Worm (Caenorhabditis elegans) whole organism, L1 larva: ENCODE results near the gene iff-2.

Source experiments
- C04F5.9 ChIP-seq: sonication (generic microtip); optimal IDR thresholded peaks from 2 replicates; lab custom pipeline; 2016; ENCODE audit warnings: missing genetic modification characterization, missing compliant biosample characterization
- C16A3.4 ChIP-seq: fragments of 150-350 bp; optimal IDR thresholded peaks from 2 replicates; lab custom pipeline; 2014; ENCODE audit warnings: missing biosample characterization, missing genetic modification characterization
- aha-1 ChIP-seq: fragments of 150-350 bp; optimal IDR thresholded peaks from 2 replicates; lab custom pipeline; 2014; ENCODE audit warnings: missing biosample characterization, missing genetic modification characterization
- alr-1 ChIP-seq: fragments of 200-800 bp; sonication (Bioruptor generic); optimal IDR thresholded peaks from 2 replicates; lab custom pipeline; 2018; ENCODE audit warnings: borderline replicate concordance, mild to moderate bottlenecking, missing genetic modification characterization, missing compliant biosample characterization
- blmp-1 ChIP-seq: fragments of 150-350 bp; optimal IDR thresholded peaks from 2 replicates; lab custom pipeline; 2014; ENCODE audit warnings: missing biosample characterization, missing genetic modification characterization
- ceh-8 ChIP-seq: fragments of 200-800 bp; sonication (Bioruptor generic); optimal IDR thresholded peaks from 2 replicates; lab custom pipeline; 2018; ENCODE audit warnings: mild to moderate bottlenecking, missing genetic modification characterization, moderate library complexity, missing compliant biosample characterization
- ceh-88 ChIP-seq: fragments of 200-800 bp; sonication (Bioruptor generic); IDR thresholded peaks from 2 replicates; pipeline ENCODE4 v1.3.6; 2022; ENCODE audit warnings: missing genetic modification characterization, missing compliant biosample characterization
- ces-1 ChIP-seq: fragments of 150-350 bp; optimal IDR thresholded peaks from 2 replicates; lab custom pipeline; 2014; ENCODE audit warnings: missing biosample characterization, missing genetic modification reagents, missing genetic modification characterization
- dsc-1 ChIP-seq: sonication (generic microtip); optimal IDR thresholded peaks from 2 replicates; lab custom pipeline; 2016; ENCODE audit warnings: mild to moderate bottlenecking, missing genetic modification characterization, missing compliant biosample characterization
- efl-1 ChIP-seq, 4 experiments: fragments of 150-350 bp; optimal IDR thresholded peaks in 3 of 4; peaks in 1 of 4; 1 replicate in 1 of 4; 2 replicates in 3 of 4; lab custom pipeline; 2014; ENCODE audit warnings: missing biosample characterization in 2 of 4, missing genetic modification characterization in 2 of 4, missing genetic modification reagents in 2 of 4
- ets-5 ChIP-seq: fragments of 200-800 bp; sonication (Bioruptor generic); IDR thresholded peaks from 2 replicates; pipeline ENCODE4 v1.3.6; 2022; ENCODE audit warnings: missing genetic modification characterization, missing compliant biosample characterization
- fkh-10 ChIP-seq: sonication (generic microtip); optimal IDR thresholded peaks from 2 replicates; lab custom pipeline; 2017; ENCODE audit warnings: missing biosample characterization, missing genetic modification reagents, missing genetic modification characterization
- hlh-17 ChIP-seq: fragments of 200-800 bp; sonication (Bioruptor generic); optimal IDR thresholded peaks from 2 replicates; lab custom pipeline; 2018; ENCODE audit warnings: missing genetic modification characterization, mild to moderate bottlenecking, missing compliant biosample characterization, moderate library complexity, borderline replicate concordance
- irx-1 ChIP-seq: sonication (generic microtip); optimal IDR thresholded peaks from 2 replicates; lab custom pipeline; 2016; ENCODE audit warnings: missing genetic modification characterization, missing compliant biosample characterization
- lin-13 ChIP-seq: fragments of 150-350 bp; optimal IDR thresholded peaks from 2 replicates; lab custom pipeline; 2014; ENCODE audit warnings: missing biosample characterization, missing genetic modification reagents, missing genetic modification characterization
- lin-14 ChIP-seq: fragments of 200-800 bp; sonication (Bioruptor generic); optimal IDR thresholded peaks from 2 replicates; lab custom pipeline; 2018; ENCODE audit warnings: mild to moderate bottlenecking, missing genetic modification characterization, moderate library complexity, missing compliant biosample characterization
- lin-35 ChIP-seq, 2 experiments: fragments of 150-350 bp; optimal IDR thresholded peaks; 2 replicates each; lab custom pipeline; 2014; ENCODE audit warnings: missing biosample characterization in 2 of 2, missing genetic modification characterization in 2 of 2, missing genetic modification reagents in 2 of 2
- lsy-2 ChIP-seq, 2 experiments: fragments of 150-350 bp; optimal IDR thresholded peaks; 2 replicates each; lab custom pipeline; 2014; ENCODE audit warnings: missing biosample characterization in 2 of 2, missing genetic modification characterization in 2 of 2
- mef-2 ChIP-seq: fragments of 150-350 bp; optimal IDR thresholded peaks from 2 replicates; lab custom pipeline; 2014; ENCODE audit warnings: missing biosample characterization, missing genetic modification characterization
- nhr-11 ChIP-seq: fragments of 150-350 bp; optimal IDR thresholded peaks from 2 replicates; lab custom pipeline; 2014; ENCODE audit warnings: missing biosample characterization, missing genetic modification characterization
- nhr-12 ChIP-seq: sonication (generic microtip); optimal IDR thresholded peaks from 2 replicates; lab custom pipeline; 2017; ENCODE audit warnings: missing biosample characterization, missing genetic modification characterization
- nhr-71 ChIP-seq: sonication (generic microtip); optimal IDR thresholded peaks from 2 replicates; lab custom pipeline; 2016; ENCODE audit warnings: mild to moderate bottlenecking, missing genetic modification characterization, moderate library complexity, missing compliant biosample characterization
- nhr-76 ChIP-seq: sonication (generic microtip); optimal IDR thresholded peaks from 2 replicates; lab custom pipeline; 2017; ENCODE audit warnings: missing biosample characterization, missing genetic modification characterization
- nhr-85 ChIP-seq: sonication (generic microtip); peaks from one replicate; lab custom pipeline; 2016; ENCODE audit warnings: missing genetic modification characterization, inconsistent platforms, missing compliant biosample characterization
- pqm-1 ChIP-seq: sonication (generic microtip); optimal IDR thresholded peaks from 3 replicates; lab custom pipeline; 2017; ENCODE audit warnings: missing biosample characterization, missing genetic modification characterization
- rnt-1 ChIP-seq: sonication (generic microtip); optimal IDR thresholded peaks from 2 replicates; lab custom pipeline; 2016; ENCODE audit warnings: mild to moderate bottlenecking, missing genetic modification characterization, moderate library complexity, missing compliant biosample characterization
- sup-37 ChIP-seq: fragments of 200-800 bp; sonication (Bioruptor generic); optimal IDR thresholded peaks from 2 replicates; lab custom pipeline; 2018; ENCODE audit warnings: mild to moderate bottlenecking, missing genetic modification characterization, missing compliant biosample characterization
- swsn-7 ChIP-seq: sonication (generic microtip); optimal IDR thresholded peaks from 2 replicates; lab custom pipeline; 2016; ENCODE audit warnings: missing genetic modification characterization, missing compliant biosample characterization
- tbx-2 ChIP-seq: sonication (generic microtip); optimal IDR thresholded peaks from 2 replicates; lab custom pipeline; 2016; ENCODE audit warnings: missing genetic modification characterization, missing compliant biosample characterization
- tlp-1 ChIP-seq: fragments of 150-350 bp; optimal IDR thresholded peaks from 2 replicates; lab custom pipeline; 2014; ENCODE audit warnings: missing biosample characterization, missing genetic modification characterization
- unc-62 ChIP-seq: fragments of 150-350 bp; optimal IDR thresholded peaks from 2 replicates; lab custom pipeline; 2014; ENCODE audit warnings: missing biosample characterization, missing genetic modification reagents, missing genetic modification characterization
- unc-86 ChIP-seq: sonication (generic microtip); optimal IDR thresholded peaks from 2 replicates; lab custom pipeline; 2016; ENCODE audit warnings: missing genetic modification characterization, missing compliant biosample characterization
- vab-15 ChIP-seq: sonication (generic microtip); optimal IDR thresholded peaks from 2 replicates; lab custom pipeline; 2017; ENCODE audit warnings: missing genotype, mild to moderate bottlenecking, missing genetic modification characterization, missing compliant biosample characterization
- zag-1 ChIP-seq: fragments of 150-350 bp; optimal IDR thresholded peaks from 2 replicates; lab custom pipeline; 2014; ENCODE audit warnings: missing biosample characterization, missing genetic modification characterization
- ztf-11 ChIP-seq, 2 experiments: sonication (generic microtip); optimal IDR thresholded peaks; 2 replicates each; lab custom pipeline; 2016 to 2017; ENCODE audit warnings: missing genetic modification characterization in 2 of 2, missing biosample characterization in 1 of 2, missing compliant biosample characterization in 1 of 2

Gene iff-2

ce11 chrII:8589227-8589626 is 28.1 kb upstream of the iff-2 start:
- peak; percentile 57 for TF ChIP-seq nhr-71 (tag; lab: Kevin White, UChicago)
- no peak for TF ChIP-seq C16A3.4
- peak in 1 of 2 experiments; percentile 10 for TF ChIP-seq lin-35 (GFP tag; optimal IDR thresholded peaks at IDR 0.05; lab: Kevin White, UChicago)
- TF ChIP-seq zag-1 (tag; lab: Kevin White, UChicago): peak; percentile 52
- TF ChIP-seq unc-86 (tag; lab: Kevin White, UChicago): peak; percentile 51
- TF ChIP-seq unc-62 (GFP tag; lab: Kevin White, UChicago): no peak
- peak; percentile 77 for TF ChIP-seq ceh-8
- peak; percentile 51 for TF ChIP-seq ces-1 (GFP tag; lab: Kevin White, UChicago)
- peak; percentile 72 for TF ChIP-seq dsc-1 (tag; lab: Kevin White, UChicago)
- peak in 1 of 2 experiments; percentile 16 for TF ChIP-seq lsy-2 (tag; optimal IDR thresholded peaks at IDR 0.05; lab: Kevin White, UChicago)
- TF ChIP-seq lin-14 (GFP tag; lab: Kevin White, UChicago): peak; percentile 88
- no peak for TF ChIP-seq rnt-1 (tag; lab: Kevin White, UChicago)

DNA sequence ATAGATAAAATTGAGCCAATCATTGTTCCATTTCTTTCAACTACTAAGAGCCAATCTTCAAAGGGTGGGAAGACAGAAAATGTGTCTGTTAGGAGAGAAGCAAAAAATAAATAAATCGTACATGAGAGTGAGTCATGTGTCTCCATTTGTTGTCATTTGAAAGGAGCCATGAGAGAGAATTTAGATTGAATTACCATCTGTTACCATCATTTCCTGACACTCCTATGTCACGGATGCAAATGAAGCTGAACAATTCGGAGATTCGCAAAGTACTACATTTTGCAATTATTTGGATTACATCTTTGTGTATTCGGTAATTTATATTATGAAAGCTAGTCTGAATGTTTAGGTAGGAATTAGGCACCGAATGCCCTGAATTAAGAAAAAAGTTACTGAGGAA is 27.3 kb upstream of the iff-2 start:
- TF ChIP-seq C04F5.9 (tag; lab: Kevin White, UChicago) (no peak), alr-1 (no peak), ztf-11 (tag; optimal IDR thresholded peaks at IDR 0.05; lab: Kevin White, UChicago) (peak in 1 of 2 experiments; percentile 42), lin-14 (GFP tag; lab: Kevin White, UChicago) (peak; percentile 28), zag-1 (tag; lab: Kevin White, UChicago) (peak; percentile 35)
- TF ChIP-seq, all 84 proteins: peak for 3

DNA sequence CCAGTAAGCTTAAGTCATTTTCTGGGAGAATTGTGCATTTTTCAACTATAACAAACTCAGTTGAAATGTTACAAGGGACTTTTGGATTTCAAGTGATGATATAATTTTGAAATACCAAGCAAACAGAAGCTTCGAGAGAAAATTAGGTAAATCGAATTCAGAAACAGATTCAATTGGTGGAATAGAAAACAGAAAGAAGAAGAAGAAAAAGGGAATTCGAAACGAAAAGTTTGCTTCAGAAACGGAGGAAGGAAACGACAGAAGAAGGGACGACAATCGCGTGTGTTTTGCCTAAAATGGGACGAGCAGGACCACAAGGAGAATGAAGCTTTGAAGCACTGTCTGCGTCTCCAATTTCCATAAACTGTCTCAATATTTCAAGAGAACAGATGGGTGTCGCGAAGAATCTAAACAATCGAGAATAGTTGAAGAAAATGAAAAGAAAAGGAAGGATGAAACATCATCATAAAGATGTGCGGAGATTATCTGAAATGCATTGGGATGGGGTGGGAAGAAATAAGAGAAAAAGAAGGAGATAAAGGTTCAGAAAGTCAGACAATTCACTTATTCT is 26.6 kb upstream of the iff-2 start:
- TF ChIP-seq blmp-1 (tag; lab: Kevin White, UChicago) (peak; percentile 14), nhr-71 (tag; lab: Kevin White, UChicago) (peak; percentile 39), tbx-2 (tag; lab: Kevin White, UChicago) (peak; percentile 39), lin-13 (GFP tag; lab: Kevin White, UChicago) (no peak), vab-15 (tag; lab: Kevin White, UChicago) (no peak), lin-14 (GFP tag; lab: Kevin White, UChicago) (peak; percentile 73), zag-1 (tag; lab: Kevin White, UChicago) (no peak), fkh-10 (GFP tag; lab: Kevin White, UChicago) (peak; percentile 14)

- no peak for TF ChIP-seq tlp-1 (tag; lab: Kevin White, UChicago)
- TF ChIP-seq sup-37 (GFP tag; lab: Kevin White, UChicago): no peak
- no peak for TF ChIP-seq mef-2 (tag; lab: Kevin White, UChicago)
- no peak for TF ChIP-seq nhr-11 (tag; lab: Kevin White, UChicago)
- TF ChIP-seq nhr-76: no peak
- no peak for TF ChIP-seq swsn-7 (tag; lab: Kevin White, UChicago)
- no peak for TF ChIP-seq nhr-85 (tag; lab: Kevin White, UChicago)
- no peak for TF ChIP-seq aha-1 (tag; lab: Kevin White, UChicago)
- TF ChIP-seq ceh-88 (GFP tag; lab: Robert Waterston, UW): no peak
- no peak for TF ChIP-seq nhr-12 (tag; lab: Kevin White, UChicago)
- no peak for TF ChIP-seq nhr-71 (tag; lab: Kevin White, UChicago)
- no peak for TF ChIP-seq unc-86 (tag; lab: Kevin White, UChicago)
- TF ChIP-seq efl-1 (optimal IDR thresholded peaks at IDR 0.05; lab: Kevin White, UChicago): no peak
- TF ChIP-seq efl-1 (GFP tag; optimal IDR thresholded peaks at IDR 0.05 in 1 of 2; lab: Kevin White, UChicago): no peak
- TF ChIP-seq zag-1 (tag; lab: Kevin White, UChicago): no peak
- TF ChIP-seq irx-1: no peak
- TF ChIP-seq hlh-17 (GFP tag; lab: Kevin White, UChicago): no peak
- TF ChIP-seq ets-5 (GFP tag; lab: Robert Waterston, UW): no peak
- TF ChIP-seq pqm-1 (tag; lab: Kevin White, UChicago): no peak
Observed at ce11 chrII:8585921-8586320, 24.8 kb upstream of the iff-2 start.
